Fruit fly (Drosophila melanogaster) whole organism, embryonic: ENCODE results near the gene CG13049.
A peak's percentile ranks its signal among the peaks of the same experiment; 100 is the strongest.

Source experiments
- Ada2b ChIP-seq: fragments of 200-800 bp; sonication (Bioruptor generic); IDR thresholded peaks from 2 replicates; pipeline ENCODE4 v1.3.6; 2022; ENCODE audit warnings: missing biosample characterization, missing genetic modification characterization
- Antp ChIP-seq: fragments of 200-800 bp; sonication (Bioruptor generic); optimal IDR thresholded peaks from 3 replicates; lab custom pipeline; 2016; ENCODE audit warnings: missing biosample characterization, missing genetic modification characterization
- CG1024 ChIP-seq: fragments of 200-800 bp; sonication (Bioruptor generic); IDR thresholded peaks from 2 replicates; pipeline ENCODE4 v1.3.6; 2022; ENCODE audit warnings: missing biosample characterization, missing genetic modification characterization
- CG10366 ChIP-seq: fragments of 200-800 bp; sonication (Bioruptor generic); IDR thresholded peaks from 2 replicates; pipeline ENCODE4 v1.3.6; 2022; ENCODE audit warnings: missing biosample characterization, missing genetic modification characterization
- CG11247 ChIP-seq: fragments of 200-800 bp; sonication (Bioruptor generic); IDR thresholded peaks from 2 replicates; pipeline ENCODE4 v1.3.6; 2022; ENCODE audit warnings: missing biosample characterization, missing genetic modification characterization
- CG12299 ChIP-seq: fragments of 200-800 bp; sonication (Bioruptor generic); optimal IDR thresholded peaks from 2 replicates; lab custom pipeline; 2018; ENCODE audit warnings: missing biosample characterization, mild to moderate bottlenecking, missing genetic modification characterization
- CG12659 ChIP-seq: fragments of 200-800 bp; sonication (Bioruptor generic); optimal IDR thresholded peaks from 3 replicates; lab custom pipeline; 2017; ENCODE audit warnings: mild to moderate bottlenecking, missing biosample characterization, missing genetic modification reagents, missing genetic modification characterization
- CG12769 ChIP-seq: fragments of 200-800 bp; sonication (Bioruptor generic); optimal IDR thresholded peaks from 2 replicates; lab custom pipeline; 2019; ENCODE audit warnings: missing biosample characterization, mild to moderate bottlenecking, missing genetic modification characterization, moderate library complexity
- CG13287 ChIP-seq: fragments of 200-800 bp; sonication (Bioruptor generic); IDR thresholded peaks from 2 replicates; pipeline ENCODE4 v1.3.6; 2022; ENCODE audit warnings: missing biosample characterization, missing genetic modification characterization; ENCODE audit not compliant: partially characterized antibody
- CG16813 ChIP-seq: fragments of 200-800 bp; sonication (Bioruptor generic); IDR thresholded peaks from 3 replicates; pipeline ENCODE4 v1.3.6; 2022; ENCODE audit warnings: missing biosample characterization, missing genetic modification characterization; ENCODE audit not compliant: partially characterized antibody
- CG17385 ChIP-seq: fragments of 200-800 bp; sonication (Bioruptor generic); optimal IDR thresholded peaks from 3 replicates; lab custom pipeline; 2018; ENCODE audit warnings: missing biosample characterization, mild to moderate bottlenecking, missing genetic modification characterization
- CG18764 ChIP-seq: fragments of 200-800 bp; sonication (Bioruptor generic); optimal IDR thresholded peaks from 3 replicates; lab custom pipeline; 2016; ENCODE audit warnings: missing biosample characterization, missing genetic modification characterization
- CG2202 ChIP-seq: fragments of 200-800 bp; sonication (Bioruptor generic); optimal IDR thresholded peaks from 2 replicates; lab custom pipeline; 2018; ENCODE audit warnings: missing biosample characterization, mild to moderate bottlenecking, missing genetic modification characterization
- CG31224 ChIP-seq: fragments of 200-800 bp; sonication (Bioruptor generic); IDR thresholded peaks from 2 replicates; pipeline ENCODE4 v1.3.6; 2022; ENCODE audit warnings: missing biosample characterization, missing genetic modification characterization
- CG33213 ChIP-seq: fragments of 200-800 bp; sonication (Bioruptor generic); optimal IDR thresholded peaks from 3 replicates; lab custom pipeline; 2016; ENCODE audit warnings: missing biosample characterization, missing genetic modification characterization
- CG3726 ChIP-seq: fragments of 200-800 bp; sonication (Bioruptor generic); IDR thresholded peaks from 3 replicates; pipeline ENCODE4, ENCODE4 v1.3.6; 2022; ENCODE audit warnings: missing biosample characterization, missing genetic modification characterization
- CG8388 ChIP-seq: fragments of 200-800 bp; sonication (Bioruptor generic); optimal IDR thresholded peaks from 2 replicates; lab custom pipeline; 2019; ENCODE audit warnings: missing biosample characterization, mild to moderate bottlenecking, missing genetic modification characterization, moderate library complexity
- CG8478 ChIP-seq: fragments of >200 bp; optimal IDR thresholded peaks from 2 replicates; lab custom pipeline; 2018
- CG9727 ChIP-seq: fragments of 200-800 bp; sonication (Bioruptor generic); optimal IDR thresholded peaks from 3 replicates; lab custom pipeline; 2017; ENCODE audit warnings: missing biosample characterization, mild to moderate bottlenecking, missing genetic modification characterization
- D ChIP-seq, 2 experiments: fragments of 200-800 bp in 1 of 2; fragments of >200 bp in 1 of 2; sonication (Bioruptor generic) in 1 of 2; optimal IDR thresholded peaks; 2 replicates in 1 of 2; 3 replicates in 1 of 2; lab custom pipeline; 2017; ENCODE audit warnings: mild to moderate bottlenecking in 1 of 2, missing biosample characterization in 1 of 2, missing genetic modification characterization in 1 of 2, missing genetic modification reagents in 1 of 2
- Deaf1 ChIP-seq: fragments of 200-800 bp; optimal IDR thresholded peaks from 3 replicates; lab custom pipeline; 2019; ENCODE audit warnings: missing biosample characterization, mild to moderate bottlenecking, missing genetic modification characterization, moderate library complexity
- Drgx ChIP-seq: fragments of 200-800 bp; sonication (Bioruptor generic); IDR thresholded peaks from 2 replicates; pipeline ENCODE4 v1.3.6; 2022; ENCODE audit warnings: missing biosample characterization, missing genetic modification characterization
- Ets65A ChIP-seq: fragments of 200-800 bp; sonication (Bioruptor generic); peaks from one replicate; lab custom pipeline; 2016; ENCODE audit warnings: missing biosample characterization, missing genetic modification characterization
- Fer2 ChIP-seq: fragments of 200-800 bp; sonication (Bioruptor generic); optimal IDR thresholded peaks from 2 replicates; lab custom pipeline; 2018; ENCODE audit warnings: missing biosample characterization, mild to moderate bottlenecking, missing genetic modification characterization, moderate library complexity
- MTF-1 ChIP-seq: fragments of 200-800 bp; sonication (Bioruptor generic); optimal IDR thresholded peaks from 2 replicates; lab custom pipeline; 2018; ENCODE audit warnings: missing biosample characterization, mild to moderate bottlenecking, missing genetic modification characterization, borderline replicate concordance
- Nf-YB ChIP-seq: fragments of 200-800 bp; sonication (Bioruptor generic); optimal IDR thresholded peaks from 3 replicates; lab custom pipeline; 2019; ENCODE audit warnings: missing biosample characterization, mild to moderate bottlenecking, missing genetic modification characterization, moderate library complexity
- Nf-YC ChIP-seq: fragments of 200-800 bp; optimal IDR thresholded peaks from 3 replicates; lab custom pipeline; 2019; ENCODE audit warnings: missing biosample characterization, mild to moderate bottlenecking, missing genetic modification characterization, moderate library complexity
- Pdp1 ChIP-seq, 2 experiments: fragments of 200-800 bp; sonication (Bioruptor generic); optimal IDR thresholded peaks; 3 replicates each; lab custom pipeline; 2016; ENCODE audit warnings: missing biosample characterization in 2 of 2, missing genetic modification characterization in 2 of 2, mild to moderate bottlenecking in 1 of 2, moderate library complexity in 1 of 2
- Ptx1 ChIP-seq: fragments of 200-800 bp; sonication (Bioruptor generic); IDR thresholded peaks from 2 replicates; pipeline ENCODE4 v1.3.6; 2022; ENCODE audit warnings: missing biosample characterization, missing genetic modification characterization
- Sin3A ChIP-seq: fragments of >200 bp; optimal IDR thresholded peaks from 2 replicates; lab custom pipeline; 2018
- Sox100B ChIP-seq: fragments of 200-800 bp; sonication (Bioruptor generic); optimal IDR thresholded peaks from 3 replicates; lab custom pipeline; 2018; ENCODE audit warnings: missing biosample characterization, mild to moderate bottlenecking, missing genetic modification characterization
- aop ChIP-seq: fragments of 200-800 bp; sonication (Bioruptor generic); IDR thresholded peaks from 2 replicates; pipeline ENCODE4 v1.3.6; 2022; ENCODE audit warnings: missing biosample characterization, missing genetic modification characterization
- az2 ChIP-seq: fragments of 200-800 bp; sonication (Bioruptor generic); optimal IDR thresholded peaks from 3 replicates; lab custom pipeline; 2016; ENCODE audit warnings: missing biosample characterization, missing genetic modification characterization
- chm ChIP-seq: fragments of 200-800 bp; sonication (Bioruptor generic); IDR thresholded peaks from 2 replicates; pipeline ENCODE4 v1.3.6; 2022; ENCODE audit warnings: missing biosample characterization, missing genetic modification characterization
- crol ChIP-seq: fragments of 200-800 bp; sonication (Bioruptor generic); IDR thresholded peaks from 2 replicates; pipeline ENCODE4 v1.3.6; 2022; ENCODE audit warnings: missing biosample characterization, missing genetic modification characterization
- dmrt11E ChIP-seq: fragments of 200-800 bp; sonication (Bioruptor generic); optimal IDR thresholded peaks from 3 replicates; lab custom pipeline; 2018; ENCODE audit warnings: missing biosample characterization, mild to moderate bottlenecking, missing genetic modification characterization, moderate library complexity
- ftz-f1 ChIP-seq: fragments of 200-800 bp; sonication (Bioruptor generic); optimal IDR thresholded peaks from 2 replicates; lab custom pipeline; 2016; ENCODE audit warnings: missing biosample characterization, missing genetic modification characterization
- gsb-n ChIP-seq: fragments of 200-800 bp; sonication (Bioruptor generic); optimal IDR thresholded peaks from 3 replicates; lab custom pipeline; 2018; ENCODE audit warnings: missing biosample characterization, mild to moderate bottlenecking, missing genetic modification characterization
- hb ChIP-seq: fragments of 200-800 bp; sonication (Bioruptor generic); IDR thresholded peaks from 3 replicates; pipeline ENCODE4 v1.3.6; 2022; ENCODE audit warnings: missing biosample characterization, missing genetic modification characterization; ENCODE audit not compliant: partially characterized antibody
- knrl ChIP-seq: fragments of 200-800 bp; sonication (Bioruptor generic); IDR thresholded peaks from 3 replicates; pipeline ENCODE4 v1.3.6; 2022; ENCODE audit warnings: missing biosample characterization, missing genetic modification characterization; ENCODE audit not compliant: partially characterized antibody
- lab ChIP-seq: fragments of 200-800 bp; sonication (Bioruptor generic); optimal IDR thresholded peaks from 3 replicates; lab custom pipeline; 2017; ENCODE audit warnings: missing biosample characterization, missing genetic modification characterization, mild to moderate bottlenecking, moderate library complexity, missing genetic modification reagents
- p53 ChIP-seq: fragments of 200-800 bp; sonication (Bioruptor generic); optimal IDR thresholded peaks from 2 replicates; lab custom pipeline; 2016; ENCODE audit warnings: missing biosample characterization, missing genetic modification characterization
- pan ChIP-seq, 4 experiments: fragments of >200 bp in 3 of 4; fragments of 200-800 bp in 1 of 4; sonication (Bioruptor generic) in 1 of 4; optimal IDR thresholded peaks in 3 of 4; IDR thresholded peaks in 1 of 4; 2 replicates each; pipeline versions ENCODE4 v1.3.6 to Lab custom; 2017 to 2022; ENCODE audit warnings: missing biosample characterization in 2 of 4, missing genetic modification characterization in 2 of 4, mixed read lengths in 1 of 4
- schlank ChIP-seq: fragments of 200-800 bp; sonication (Bioruptor generic); optimal IDR thresholded peaks from 2 replicates; lab custom pipeline; 2018; ENCODE audit warnings: missing biosample characterization, mild to moderate bottlenecking, missing genetic modification characterization
- sd ChIP-seq: fragments of 200-800 bp; sonication (Bioruptor generic); optimal IDR thresholded peaks from 3 replicates; lab custom pipeline; 2018; ENCODE audit warnings: missing biosample characterization, mild to moderate bottlenecking, missing genetic modification characterization, moderate library complexity
- ssp ChIP-seq: fragments of 200-800 bp; sonication (Bioruptor generic); IDR thresholded peaks from 2 replicates; pipeline ENCODE4 v1.3.6; 2022; ENCODE audit warnings: missing biosample characterization, missing genetic modification characterization
- tna ChIP-seq: fragments of 200-800 bp; sonication (Bioruptor generic); IDR thresholded peaks from 2 replicates; pipeline ENCODE4 v1.3.6; 2022; ENCODE audit warnings: missing biosample characterization, missing genetic modification characterization; ENCODE audit not compliant: partially characterized antibody
- trh ChIP-seq: fragments of 200-800 bp; sonication (Bioruptor generic); optimal IDR thresholded peaks from 2 replicates; lab custom pipeline; 2016; ENCODE audit warnings: missing biosample characterization, missing genetic modification characterization
- unc-4 ChIP-seq: fragments of 200-800 bp; sonication (Bioruptor generic); IDR thresholded peaks from 2 replicates; pipeline ENCODE4 v1.3.6; 2022; ENCODE audit warnings: missing biosample characterization, missing genetic modification characterization; ENCODE audit not compliant: partially characterized antibody

Gene CG13049

dm6 chr3L:16328207-16328891, 46.6 kb upstream of the CG13049 start, which contains the start of gene CG13058 (continued):
- TF ChIP-seq ftz-f1 (no peak), schlank (tag; lab: Kevin White, UChicago) (no peak), CG2202 (no peak), CG11247 (no peak), dmrt11E (tag; lab: Kevin White, UChicago) (no peak), ssp (no peak), Pdp1 (GFP tag; optimal IDR thresholded peaks at IDR 0.05; lab: Kevin White, UChicago) (no peak), Antp (GFP tag; lab: Kevin White, UChicago) (no peak), CG9727 (GFP tag; lab: Kevin White, UChicago) (peak; percentile 38), CG12299 (tag; lab: Kevin White, UChicago) (no peak), MTF-1 (peak; percentile 7), az2 (GFP tag; lab: Kevin White, UChicago) (peak; percentile 42), gsb-n (tag; lab: Kevin White, UChicago) (no peak), Sox100B (peak; percentile 53), aop (no peak), CG3726 (GFP tag; lab: Robert Waterston, UW) (no peak), Deaf1 (tag; lab: Kevin White, UChicago) (no peak), CG31224 (no peak), Nf-YB (no peak), p53 (no peak), Drgx (GFP tag; lab: Robert Waterston, UW) (peak; percentile 65), trh (GFP tag; lab: Kevin White, UChicago) (no peak), CG12769 (tag; lab: Kevin White, UChicago) (peak; percentile 84), Ada2b (peak; percentile 90), hb (GFP tag; lab: Robert Waterston, UW) (no peak), Sin3A (lab: Kevin White, UChicago) (no peak), sd (tag; lab: Kevin White, UChicago) (peak; percentile 8), tna (no peak), Fer2 (no peak), CG8388 (no peak), CG18764 (GFP tag; lab: Kevin White, UChicago) (peak; percentile 27), CG10366 (peak; percentile 87), CG1024 (GFP tag; lab: Robert Waterston, UW) (peak; percentile 59), knrl (GFP tag; lab: Robert Waterston, UW) (no peak), crol (peak; percentile 69), D (optimal IDR thresholded peaks at IDR 0.05; lab: Kevin White, UChicago) (no peak), D (GFP tag; optimal IDR thresholded peaks at IDR 0.05; lab: Kevin White, UChicago) (no peak), Ptx1 (GFP tag; lab: Robert Waterston, UW) (peak; percentile 64), Ets65A (GFP tag; lab: Kevin White, UChicago) (peak; percentile 45), lab (GFP tag; lab: Kevin White, UChicago) (peak; percentile 83), unc-4 (GFP tag; lab: Robert Waterston, UW) (no peak), CG13287 (GFP tag; lab: Robert Waterston, UW) (no peak), CG33213 (GFP tag; lab: Kevin White, UChicago) (no peak), pan (optimal IDR thresholded peaks at IDR 0.05; lab: Kevin White, UChicago) (no peak), pan (GFP tag; optimal IDR thresholded peaks at IDR 0.05 in 1 of 2, IDR thresholded peaks at IDR 0.05 in 1 of 2) (no peak), CG8478 (lab: Kevin White, UChicago) (no peak), CG17385 (peak; percentile 64), CG12659 (GFP tag; lab: Kevin White, UChicago) (peak; percentile 70), chm (no peak; the same call in 1 of the 2 replicates), CG16813 (no peak), Nf-YC (tag; lab: Kevin White, UChicago) (no peak)
